Worm (Caenorhabditis elegans) whole organism, L1 larva: ENCODE data around the gene slc-17.1.

Experiments
- F16B12.6 ChIP-seq: fragments of 150-350 bp; optimal IDR thresholded peaks from 2 replicates; lab custom pipeline; 2014; ENCODE audit warnings: missing biosample characterization, missing genetic modification characterization
- aha-1 ChIP-seq: fragments of 150-350 bp; optimal IDR thresholded peaks from 2 replicates; lab custom pipeline; 2014; ENCODE audit warnings: missing biosample characterization, missing genetic modification characterization
- alr-1 ChIP-seq: fragments of 200-800 bp; sonication (Bioruptor generic); optimal IDR thresholded peaks from 2 replicates; lab custom pipeline; 2018; ENCODE audit warnings: borderline replicate concordance, mild to moderate bottlenecking, missing genetic modification characterization, missing compliant biosample characterization
- aly-2 ChIP-seq: fragments of 150-350 bp; optimal IDR thresholded peaks from 2 replicates; lab custom pipeline; 2014; ENCODE audit warnings: missing biosample characterization, missing genetic modification characterization
- blmp-1 ChIP-seq: fragments of 150-350 bp; optimal IDR thresholded peaks from 2 replicates; lab custom pipeline; 2014; ENCODE audit warnings: missing biosample characterization, missing genetic modification characterization
- ceh-63 ChIP-seq: fragments of 200-800 bp; sonication (Bioruptor generic); optimal IDR thresholded peaks from 2 replicates; lab custom pipeline; 2018; ENCODE audit warnings: mild to moderate bottlenecking, missing genetic modification characterization, missing compliant biosample characterization
- ceh-8 ChIP-seq: fragments of 200-800 bp; sonication (Bioruptor generic); optimal IDR thresholded peaks from 2 replicates; lab custom pipeline; 2018; ENCODE audit warnings: mild to moderate bottlenecking, missing genetic modification characterization, moderate library complexity, missing compliant biosample characterization
- ceh-82 ChIP-seq, 3 experiments: fragments of 150-350 bp in 1 of 3; sonication (generic microtip) in 2 of 3; optimal IDR thresholded peaks; 2 replicates each; lab custom pipeline; 2014 to 2017; ENCODE audit warnings: missing biosample characterization in 3 of 3, missing genetic modification characterization in 3 of 3
- ceh-90 ChIP-seq: sonication (generic microtip); optimal IDR thresholded peaks from 2 replicates; lab custom pipeline; 2016; ENCODE audit warnings: missing genetic modification characterization, missing compliant biosample characterization
- ces-1 ChIP-seq: fragments of 150-350 bp; optimal IDR thresholded peaks from 2 replicates; lab custom pipeline; 2014; ENCODE audit warnings: missing biosample characterization, missing genetic modification reagents, missing genetic modification characterization
- efl-1 ChIP-seq, 4 experiments: fragments of 150-350 bp; optimal IDR thresholded peaks in 3 of 4; peaks in 1 of 4; 1 replicate in 1 of 4; 2 replicates in 3 of 4; lab custom pipeline; 2014; ENCODE audit warnings: missing biosample characterization in 2 of 4, missing genetic modification characterization in 2 of 4, missing genetic modification reagents in 2 of 4
- efl-3 ChIP-seq: fragments of 200-800 bp; sonication (Bioruptor generic); optimal IDR thresholded peaks from 2 replicates; lab custom pipeline; 2018; ENCODE audit warnings: mild to moderate bottlenecking, missing genetic modification characterization, missing compliant biosample characterization
- elt-2 ChIP-seq: sonication (generic microtip); optimal IDR thresholded peaks from 2 replicates; lab custom pipeline; 2016; ENCODE audit warnings: missing genetic modification characterization, mild to moderate bottlenecking, inconsistent platforms, missing compliant biosample characterization, missing genetic modification reagents
- fkh-4 ChIP-seq: sonication (generic microtip); optimal IDR thresholded peaks from 2 replicates; lab custom pipeline; 2016; ENCODE audit warnings: missing compliant biosample characterization, missing genetic modification characterization, borderline replicate concordance
- fkh-8 ChIP-seq: sonication (generic microtip); optimal IDR thresholded peaks from 2 replicates; lab custom pipeline; 2016; ENCODE audit warnings: mild to moderate bottlenecking, missing genetic modification characterization, missing compliant biosample characterization
- fos-1 ChIP-seq: fragments of 150-350 bp; optimal IDR thresholded peaks from 2 replicates; lab custom pipeline; 2014; ENCODE audit warnings: missing biosample characterization, missing genetic modification characterization
- grh-1 ChIP-seq: fragments of 200-800 bp; sonication (Bioruptor generic); IDR thresholded peaks from 2 replicates; pipeline ENCODE4 v1.3.6; 2022; ENCODE audit warnings: missing genetic modification reagents, missing genetic modification characterization, missing compliant biosample characterization
- hlh-17 ChIP-seq: fragments of 200-800 bp; sonication (Bioruptor generic); optimal IDR thresholded peaks from 2 replicates; lab custom pipeline; 2018; ENCODE audit warnings: missing genetic modification characterization, mild to moderate bottlenecking, missing compliant biosample characterization, moderate library complexity, borderline replicate concordance
- hlh-4 ChIP-seq: sonication (generic microtip); optimal IDR thresholded peaks from 2 replicates; lab custom pipeline; 2016; ENCODE audit warnings: mild to moderate bottlenecking, missing genetic modification characterization, missing compliant biosample characterization
- hpl-2 ChIP-seq: fragments of 150-350 bp; optimal IDR thresholded peaks from 2 replicates; lab custom pipeline; 2014; ENCODE audit warnings: missing biosample characterization, missing genetic modification reagents, missing genetic modification characterization
- irx-1 ChIP-seq: sonication (generic microtip); optimal IDR thresholded peaks from 2 replicates; lab custom pipeline; 2016; ENCODE audit warnings: missing genetic modification characterization, missing compliant biosample characterization
- isw-1 ChIP-seq: fragments of 200-800 bp; sonication (Bioruptor generic); IDR thresholded peaks from 2 replicates; pipeline ENCODE4 v1.3.6; 2022; ENCODE audit warnings: missing genetic modification characterization, missing compliant biosample characterization
- jun-1 ChIP-seq: fragments of 150-350 bp; optimal IDR thresholded peaks from 2 replicates; lab custom pipeline; 2014; ENCODE audit warnings: missing biosample characterization, missing genetic modification reagents, missing genetic modification characterization
- lin-13 ChIP-seq: fragments of 150-350 bp; optimal IDR thresholded peaks from 2 replicates; lab custom pipeline; 2014; ENCODE audit warnings: missing biosample characterization, missing genetic modification reagents, missing genetic modification characterization
- lin-15B ChIP-seq: fragments of 150-350 bp; sonication (generic microtip); optimal IDR thresholded peaks from 3 replicates; lab custom pipeline; 2014; ENCODE audit warnings: missing biosample characterization, missing genetic modification characterization
- lin-35 ChIP-seq, 2 experiments: fragments of 150-350 bp; optimal IDR thresholded peaks; 2 replicates each; lab custom pipeline; 2014; ENCODE audit warnings: missing biosample characterization in 2 of 2, missing genetic modification characterization in 2 of 2, missing genetic modification reagents in 2 of 2
- lin-39 ChIP-seq: fragments of 150-350 bp; optimal IDR thresholded peaks from 2 replicates; lab custom pipeline; 2014; ENCODE audit warnings: missing biosample characterization, missing genetic modification reagents, missing genetic modification characterization
- mef-2 ChIP-seq: fragments of 150-350 bp; optimal IDR thresholded peaks from 2 replicates; lab custom pipeline; 2014; ENCODE audit warnings: missing biosample characterization, missing genetic modification characterization
- mep-1 ChIP-seq: fragments of 150-350 bp; optimal IDR thresholded peaks from 2 replicates; lab custom pipeline; 2014; ENCODE audit warnings: missing biosample characterization, missing genetic modification characterization
- nhr-19 ChIP-seq: fragments of 200-800 bp; sonication (Bioruptor generic); conservative IDR thresholded peaks from 2 replicates; pipeline ENCODE4 v1.3.6; 2022; ENCODE audit warnings: missing genetic modification characterization, missing compliant biosample characterization
- nhr-237 ChIP-seq: fragments of 150-350 bp; optimal IDR thresholded peaks from 2 replicates; lab custom pipeline; 2014; ENCODE audit warnings: missing biosample characterization, missing genetic modification characterization
- nhr-47 ChIP-seq: sonication (generic microtip); optimal IDR thresholded peaks from 2 replicates; lab custom pipeline; 2016; ENCODE audit warnings: mild to moderate bottlenecking, missing genetic modification characterization, moderate library complexity, missing compliant biosample characterization
- nhr-71 ChIP-seq: sonication (generic microtip); optimal IDR thresholded peaks from 2 replicates; lab custom pipeline; 2016; ENCODE audit warnings: mild to moderate bottlenecking, missing genetic modification characterization, moderate library complexity, missing compliant biosample characterization
- nhr-76 ChIP-seq: sonication (generic microtip); optimal IDR thresholded peaks from 2 replicates; lab custom pipeline; 2017; ENCODE audit warnings: missing biosample characterization, missing genetic modification characterization
- nhr-84 ChIP-seq: sonication (generic microtip); optimal IDR thresholded peaks from 2 replicates; lab custom pipeline; 2017; ENCODE audit warnings: missing biosample characterization, missing genetic modification characterization
- nhr-85 ChIP-seq: sonication (generic microtip); peaks from one replicate; lab custom pipeline; 2016; ENCODE audit warnings: missing genetic modification characterization, inconsistent platforms, missing compliant biosample characterization
- nhr-90 ChIP-seq: sonication (generic microtip); optimal IDR thresholded peaks from 2 replicates; lab custom pipeline; 2016; ENCODE audit warnings: mild to moderate bottlenecking, missing genetic modification characterization, missing compliant biosample characterization; ENCODE audit not compliant: poor library complexity
- pag-3 ChIP-seq: sonication (generic microtip); optimal IDR thresholded peaks from 2 replicates; lab custom pipeline; 2017; ENCODE audit warnings: missing genetic modification characterization, mild to moderate bottlenecking, missing compliant biosample characterization, antibody characterized with exemption, borderline replicate concordance; ENCODE audit not compliant: insufficient read depth
- pax-3 ChIP-seq: fragments of 200-800 bp; sonication (Bioruptor generic); optimal IDR thresholded peaks from 2 replicates; lab custom pipeline; 2018; ENCODE audit warnings: mild to moderate bottlenecking, missing genetic modification characterization, moderate library complexity, missing compliant biosample characterization
- rnt-1 ChIP-seq: sonication (generic microtip); optimal IDR thresholded peaks from 2 replicates; lab custom pipeline; 2016; ENCODE audit warnings: mild to moderate bottlenecking, missing genetic modification characterization, moderate library complexity, missing compliant biosample characterization
- skn-1 ChIP-seq: fragments of 150-350 bp; optimal IDR thresholded peaks from 2 replicates; lab custom pipeline; 2014; ENCODE audit warnings: missing biosample characterization, missing genetic modification characterization
- snpc-4 ChIP-seq: fragments of 150-350 bp; optimal IDR thresholded peaks from 2 replicates; lab custom pipeline; 2014; ENCODE audit warnings: missing biosample characterization, missing genetic modification characterization
- sox-4 ChIP-seq: sonication (generic microtip); optimal IDR thresholded peaks from 2 replicates; lab custom pipeline; 2016; ENCODE audit warnings: missing genetic modification characterization, missing compliant biosample characterization
- swsn-7 ChIP-seq: sonication (generic microtip); optimal IDR thresholded peaks from 2 replicates; lab custom pipeline; 2016; ENCODE audit warnings: missing genetic modification characterization, missing compliant biosample characterization
- unc-130 ChIP-seq: fragments of 150-350 bp; optimal IDR thresholded peaks from 2 replicates; lab custom pipeline; 2017; ENCODE audit warnings: missing biosample characterization, missing genetic modification characterization, inconsistent platforms
- unc-30 ChIP-seq: sonication (generic microtip); optimal IDR thresholded peaks from 2 replicates; lab custom pipeline; 2017; ENCODE audit warnings: missing biosample characterization, missing genetic modification characterization
- vab-15 ChIP-seq: sonication (generic microtip); optimal IDR thresholded peaks from 2 replicates; lab custom pipeline; 2017; ENCODE audit warnings: missing genotype, mild to moderate bottlenecking, missing genetic modification characterization, missing compliant biosample characterization
- xbp-1 ChIP-seq: sonication (generic microtip); optimal IDR thresholded peaks from 2 replicates; lab custom pipeline; 2016; ENCODE audit warnings: missing genetic modification characterization, missing compliant biosample characterization
- zag-1 ChIP-seq: fragments of 150-350 bp; optimal IDR thresholded peaks from 2 replicates; lab custom pipeline; 2014; ENCODE audit warnings: missing biosample characterization, missing genetic modification characterization
- ztf-11 ChIP-seq, 2 experiments: sonication (generic microtip); optimal IDR thresholded peaks; 2 replicates each; lab custom pipeline; 2016 to 2017; ENCODE audit warnings: missing genetic modification characterization in 2 of 2, missing biosample characterization in 1 of 2, missing compliant biosample characterization in 1 of 2

The slc-17.1 gene

DNA sequence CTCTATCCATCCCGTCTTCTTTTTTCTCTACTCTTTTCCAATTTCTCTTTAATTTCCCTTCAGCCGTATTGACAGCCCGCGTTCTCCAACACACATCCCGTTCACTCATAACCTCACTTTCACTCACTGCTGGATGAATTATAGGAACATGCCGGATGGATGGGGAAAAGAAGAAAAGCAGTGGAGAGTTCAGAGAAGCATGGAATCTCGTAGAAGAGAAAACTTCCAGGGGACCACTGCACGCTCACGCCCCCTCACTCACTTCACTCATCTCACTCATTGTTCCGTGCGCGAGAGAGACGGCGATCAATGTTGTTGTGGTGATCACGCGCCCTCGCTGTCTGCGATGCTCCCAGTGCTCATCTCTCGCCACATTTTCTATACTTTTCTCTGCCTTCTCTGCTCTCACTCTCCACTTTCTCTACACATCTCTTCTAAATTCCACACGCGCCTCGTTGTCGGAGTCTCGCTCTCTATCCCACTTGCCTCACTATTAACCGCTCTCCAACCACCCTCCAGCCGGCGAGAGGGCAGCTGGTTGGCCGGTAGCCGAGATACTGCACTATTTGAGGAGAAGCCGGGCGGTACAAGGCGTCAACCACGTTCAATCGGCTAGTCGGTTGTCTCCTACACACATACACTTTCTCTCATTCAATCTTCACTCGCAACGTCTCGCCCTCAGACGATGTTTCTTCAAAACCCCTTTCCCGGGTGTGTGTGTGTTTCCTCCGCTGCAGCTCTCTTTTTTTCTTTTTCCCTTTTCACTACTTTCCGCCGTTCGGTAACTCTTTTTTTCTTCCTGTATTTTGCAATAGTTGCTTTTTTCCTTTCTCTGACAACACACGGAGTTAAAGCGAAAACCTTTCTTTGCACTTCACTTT lies 15.2 kb upstream of the slc-17.1 start (continued):
- peak; percentile 99 for TF ChIP-seq blmp-1 (tag; lab: Kevin White, UChicago)
- peak; percentile 75 for TF ChIP-seq skn-1
- no peak for TF ChIP-seq ceh-90
- no peak for TF ChIP-seq unc-30 (tag; lab: Kevin White, UChicago)
- no peak for TF ChIP-seq lin-15B (tag; lab: Kevin White, UChicago)
- TF ChIP-seq mep-1 (tag; lab: Kevin White, UChicago): peak; percentile 70
- TF ChIP-seq pax-3 (tag; lab: Kevin White, UChicago): peak; percentile 89
- TF ChIP-seq nhr-85 (tag; lab: Kevin White, UChicago): peak; percentile 97
- no peak for TF ChIP-seq hlh-17
- peak; percentile 95 for TF ChIP-seq nhr-47 (tag; lab: Kevin White, UChicago)
- peak; percentile 3 for TF ChIP-seq efl-3 (GFP tag; lab: Kevin White, UChicago)
- peak; percentile 87 for TF ChIP-seq irx-1
- peak; percentile 93 for TF ChIP-seq nhr-19 (GFP tag; lab: Robert Waterston, UW)
- no peak for TF ChIP-seq zag-1 (tag; lab: Kevin White, UChicago)
- peak; percentile 61 for TF ChIP-seq lin-13 (GFP tag; lab: Kevin White, UChicago)
- peak; percentile 69 for TF ChIP-seq nhr-237 (tag; lab: Kevin White, UChicago)
- no peak for TF ChIP-seq nhr-76 (tag; lab: Kevin White, UChicago)
- TF ChIP-seq ztf-11 (tag; optimal IDR thresholded peaks at IDR 0.05; lab: Kevin White, UChicago): peak in 1 of 2 experiments; percentile 60
- TF ChIP-seq lin-35 (GFP tag; optimal IDR thresholded peaks at IDR 0.05; lab: Kevin White, UChicago): peak; percentile 52 to 78
- no peak for TF ChIP-seq alr-1 (tag; lab: Kevin White, UChicago)
- TF ChIP-seq swsn-7: peak; percentile 95
- TF ChIP-seq unc-130 (tag; lab: Kevin White, UChicago): peak; percentile 67
- peak; percentile 78 for TF ChIP-seq jun-1 (tag; lab: Kevin White, UChicago)
- no peak for TF ChIP-seq aha-1
- TF ChIP-seq F16B12.6 (tag; lab: Kevin White, UChicago): no peak
- no peak for TF ChIP-seq hlh-4 (tag; lab: Kevin White, UChicago)
- TF ChIP-seq xbp-1 (tag; lab: Kevin White, UChicago): peak; percentile 80
- TF ChIP-seq snpc-4: peak; percentile 26
- peak; percentile 48 for TF ChIP-seq vab-15
- peak; percentile 99 for TF ChIP-seq nhr-71 (tag; lab: Kevin White, UChicago)
- TF ChIP-seq ceh-63: no peak
- peak; percentile 26 for TF ChIP-seq lin-39 (tag; lab: Kevin White, UChicago)
- TF ChIP-seq hpl-2 (GFP tag; lab: Kevin White, UChicago): peak; percentile 49
- peak; percentile 97 for TF ChIP-seq fkh-8 (tag; lab: Kevin White, UChicago)
- peak; percentile 81 for TF ChIP-seq nhr-90
- peak; percentile 56 for TF ChIP-seq fos-1
- TF ChIP-seq efl-1 (optimal IDR thresholded peaks at IDR 0.05; lab: Kevin White, UChicago): peak; percentile 63 to 86
- peak; percentile 0 to 93 for TF ChIP-seq efl-1 (GFP tag; optimal IDR thresholded peaks at IDR 0.05 in 1 of 2; lab: Kevin White, UChicago)
- peak; percentile 76 for TF ChIP-seq elt-2 (tag; lab: Kevin White, UChicago)
- peak; percentile 82 for TF ChIP-seq sox-4 (tag; lab: Kevin White, UChicago)
- TF ChIP-seq ceh-8 (GFP tag; lab: Kevin White, UChicago): peak; percentile 71
- no peak for TF ChIP-seq ces-1 (GFP tag; lab: Kevin White, UChicago)
- TF ChIP-seq mef-2: peak; percentile 81
- TF ChIP-seq grh-1 (GFP tag; lab: Robert Waterston, UW): peak; percentile 75
- TF ChIP-seq rnt-1 (tag; lab: Kevin White, UChicago): peak; percentile 77
- no peak for TF ChIP-seq pag-3 (tag; lab: Kevin White, UChicago)
- peak; percentile 70 for TF ChIP-seq isw-1 (GFP tag; lab: Robert Waterston, UW)
- no peak for TF ChIP-seq nhr-84 (tag; lab: Kevin White, UChicago)
- peak; percentile 18 for TF ChIP-seq fkh-4 (tag; lab: Kevin White, UChicago)
- peak; percentile 60 to 70 (median 65) for TF ChIP-seq ceh-82 (tag; optimal IDR thresholded peaks at IDR 0.05; lab: Kevin White, UChicago)
- no peak for TF ChIP-seq aly-2
